Worm (Caenorhabditis elegans) whole organism, mixed stage, embryonic: ENCODE measurements around the gene ZK688.9.

Experiments
- M03D4.4 ChIP-seq: sonication (generic microtip); optimal IDR thresholded peaks from 2 replicates; lab custom pipeline; 2017; ENCODE audit warnings: mild to moderate bottlenecking, missing genetic modification characterization, missing compliant biosample characterization
- bed-3 ChIP-seq: fragments of 200-800 bp; sonication (Bioruptor generic); optimal IDR thresholded peaks from 3 replicates; lab custom pipeline; 2018; ENCODE audit warnings: mild to moderate bottlenecking, missing genetic modification characterization, moderate library complexity, missing compliant biosample characterization
- blmp-1 ChIP-seq: fragments of 150-350 bp; optimal IDR thresholded peaks from 2 replicates; lab custom pipeline; 2014; ENCODE audit warnings: missing biosample characterization, missing genetic modification characterization
- ceh-39 ChIP-seq: fragments of 150-350 bp; optimal IDR thresholded peaks from 2 replicates; lab custom pipeline; 2014; ENCODE audit warnings: missing biosample characterization, missing genetic modification characterization
- ceh-43 ChIP-seq: fragments of 200-800 bp; sonication (Bioruptor generic); optimal IDR thresholded peaks from 2 replicates; lab custom pipeline; 2018; ENCODE audit warnings: mild to moderate bottlenecking, missing genetic modification characterization, moderate library complexity, missing compliant biosample characterization
- ceh-83 ChIP-seq: fragments of 200-800 bp; sonication (Bioruptor generic); optimal IDR thresholded peaks from 2 replicates; lab custom pipeline; 2018; ENCODE audit warnings: mild to moderate bottlenecking, missing genetic modification characterization, missing compliant biosample characterization
- ces-1 ChIP-seq: fragments of 150-350 bp; optimal IDR thresholded peaks from 2 replicates; lab custom pipeline; 2014; ENCODE audit warnings: missing biosample characterization, missing genetic modification reagents, missing genetic modification characterization
- cnd-1 ChIP-seq: fragments of 200-800 bp; sonication (Bioruptor generic); optimal IDR thresholded peaks from 2 replicates; lab custom pipeline; 2018; ENCODE audit warnings: mild to moderate bottlenecking, missing genetic modification characterization, missing compliant biosample characterization
- drap-1 ChIP-seq: fragments of 200-800 bp; sonication (Bioruptor generic); optimal IDR thresholded peaks from 3 replicates; lab custom pipeline; 2018; ENCODE audit warnings: mild to moderate bottlenecking, missing genetic modification characterization, missing compliant biosample characterization
- elt-1 ChIP-seq: sonication (generic microtip); optimal IDR thresholded peaks from 2 replicates; lab custom pipeline; 2017; ENCODE audit warnings: missing genetic modification characterization, mild to moderate bottlenecking, missing compliant biosample characterization, antibody characterized with exemption, moderate library complexity, borderline replicate concordance; ENCODE audit not compliant: insufficient read depth
- elt-3 ChIP-seq: fragments of 150-350 bp; optimal IDR thresholded peaks from 2 replicates; lab custom pipeline; 2014; ENCODE audit warnings: missing biosample characterization, missing genetic modification characterization
- flh-1 ChIP-seq: fragments of 200-800 bp; sonication (Bioruptor generic); optimal IDR thresholded peaks from 2 replicates; lab custom pipeline; 2018; ENCODE audit warnings: mild to moderate bottlenecking, missing genetic modification characterization, moderate library complexity, missing compliant biosample characterization
- ham-2 ChIP-seq: fragments of 200-800 bp; sonication (Bioruptor generic); optimal IDR thresholded peaks from 2 replicates; lab custom pipeline; 2018; ENCODE audit warnings: mild to moderate bottlenecking, missing genetic modification characterization, missing compliant biosample characterization
- hlh-1 ChIP-seq: fragments of 150-350 bp; optimal IDR thresholded peaks from 2 replicates; lab custom pipeline; 2014; ENCODE audit warnings: missing biosample characterization, missing genetic modification reagents, missing genetic modification characterization
- lin-13 ChIP-seq: fragments of 150-350 bp; optimal IDR thresholded peaks from 2 replicates; lab custom pipeline; 2014; ENCODE audit warnings: missing biosample characterization, missing genetic modification characterization
- lin-32 ChIP-seq: fragments of 200-800 bp; sonication (Bioruptor generic); optimal IDR thresholded peaks from 2 replicates; lab custom pipeline; 2018; ENCODE audit warnings: mild to moderate bottlenecking, missing genetic modification characterization, missing compliant biosample characterization
- lsy-2 ChIP-seq: fragments of 150-350 bp; optimal IDR thresholded peaks from 2 replicates; lab custom pipeline; 2014; ENCODE audit warnings: missing biosample characterization, missing genetic modification characterization
- mab-5 ChIP-seq: fragments of 150-350 bp; optimal IDR thresholded peaks from 2 replicates; lab custom pipeline; 2014; ENCODE audit warnings: missing biosample characterization, missing genetic modification characterization
- mep-1 ChIP-seq: fragments of 150-350 bp; optimal IDR thresholded peaks from 2 replicates; lab custom pipeline; 2017; ENCODE audit warnings: missing biosample characterization, missing genetic modification reagents, missing genetic modification characterization, inconsistent platforms
- mls-2 ChIP-seq: sonication (generic microtip); optimal IDR thresholded peaks from 2 replicates; lab custom pipeline; 2016; ENCODE audit warnings: mild to moderate bottlenecking, missing genetic modification characterization, moderate library complexity, missing compliant biosample characterization
- nhr-12 ChIP-seq: fragments of 150-350 bp; optimal IDR thresholded peaks from 2 replicates; lab custom pipeline; 2014; ENCODE audit warnings: missing biosample characterization, missing genetic modification characterization
- nhr-2 ChIP-seq: fragments of 150-350 bp; optimal IDR thresholded peaks from 2 replicates; lab custom pipeline; 2014; ENCODE audit warnings: missing biosample characterization, missing genetic modification characterization
- nhr-237 ChIP-seq: fragments of 150-350 bp; optimal IDR thresholded peaks from 2 replicates; lab custom pipeline; 2014; ENCODE audit warnings: missing biosample characterization, missing genetic modification characterization
- nhr-28 ChIP-seq: fragments of 150-350 bp; optimal IDR thresholded peaks from 2 replicates; lab custom pipeline; 2014; ENCODE audit warnings: missing biosample characterization, missing genetic modification characterization
- nhr-76 ChIP-seq: sonication (generic microtip); optimal IDR thresholded peaks from 2 replicates; lab custom pipeline; 2017; ENCODE audit warnings: missing biosample characterization, missing genetic modification characterization
- pha-4 ChIP-seq: fragments of 150-350 bp; optimal IDR thresholded peaks from 2 replicates; lab custom pipeline; 2018; ENCODE audit warnings: missing biosample characterization, missing genetic modification reagents, missing genetic modification characterization
- sem-2 ChIP-seq: fragments of 200-800 bp; sonication (Bioruptor generic); optimal IDR thresholded peaks from 2 replicates; lab custom pipeline; 2018; ENCODE audit warnings: mild to moderate bottlenecking, missing genetic modification characterization, missing compliant biosample characterization
- snpc-4 ChIP-seq: fragments of 150-350 bp; optimal IDR thresholded peaks from 2 replicates; lab custom pipeline; 2014; ENCODE audit warnings: missing biosample characterization, missing genetic modification characterization
- sptf-1 ChIP-seq: sonication (generic microtip); optimal IDR thresholded peaks from 2 replicates; lab custom pipeline; 2017; ENCODE audit warnings: mild to moderate bottlenecking, missing genetic modification characterization, moderate library complexity, missing compliant biosample characterization
- tbx-8 ChIP-seq: fragments of 200-800 bp; sonication (Bioruptor generic); optimal IDR thresholded peaks from 2 replicates; lab custom pipeline; 2018; ENCODE audit warnings: mild to moderate bottlenecking, missing genetic modification characterization, moderate library complexity, missing compliant biosample characterization
- unc-120 ChIP-seq: sonication (generic microtip); optimal IDR thresholded peaks from 2 replicates; lab custom pipeline; 2017; ENCODE audit warnings: missing genetic modification characterization, missing compliant biosample characterization; ENCODE audit not compliant: poor library complexity, severe bottlenecking
- unc-39 ChIP-seq: fragments of 150-350 bp; optimal IDR thresholded peaks from 2 replicates; lab custom pipeline; 2014; ENCODE audit warnings: missing biosample characterization, missing genetic modification characterization
- unc-62 ChIP-seq: fragments of 150-350 bp; optimal IDR thresholded peaks from 2 replicates; lab custom pipeline; 2014; ENCODE audit warnings: missing biosample characterization, missing genetic modification reagents, missing genetic modification characterization
- zip-8 ChIP-seq: fragments of 150-350 bp; optimal IDR thresholded peaks from 2 replicates; lab custom pipeline; 2014; ENCODE audit warnings: missing biosample characterization, missing genetic modification characterization
- ztf-11 ChIP-seq: fragments of 150-350 bp; optimal IDR thresholded peaks from 2 replicates; lab custom pipeline; 2014; ENCODE audit warnings: missing biosample characterization, missing genetic modification characterization

ZK688.9 gene

DNA sequence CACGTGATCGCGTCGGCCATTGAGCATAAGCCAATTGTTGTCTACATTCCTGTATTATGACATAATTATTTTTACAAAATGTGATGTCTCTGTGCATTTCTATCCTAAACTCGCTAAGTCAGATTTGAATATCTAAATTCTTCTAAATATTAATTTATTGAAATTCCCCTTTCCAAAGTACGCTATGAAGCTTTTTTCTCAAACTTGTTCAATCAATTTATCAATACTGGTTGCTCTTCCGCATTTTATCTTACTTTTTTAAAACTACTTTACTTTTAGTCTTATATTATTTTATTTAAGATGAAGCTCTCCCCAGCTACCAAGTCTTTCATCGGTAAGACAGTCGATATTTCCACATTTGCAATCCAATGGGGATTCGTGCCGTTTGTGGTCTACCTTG is 23.5 kb downstream of the ZK688.9 start, which contains the start of gene tomm-7:
TSS of gene tomm-7 (plus strand) at position 301 of the 400 bp plus-strand sequence.
- TF ChIP-seq mls-2 (tag; lab: Kevin White, UChicago) (no peak), blmp-1 (tag; lab: Kevin White, UChicago) (no peak), unc-39 (no peak), flh-1 (GFP tag; lab: Kevin White, UChicago) (no peak), elt-1 (tag; lab: Kevin White, UChicago) (no peak), nhr-237 (tag; lab: Kevin White, UChicago) (no peak), mep-1 (no peak), drap-1 (GFP tag; lab: Kevin White, UChicago) (no peak), nhr-12 (tag; lab: Kevin White, UChicago) (no peak), lsy-2 (no peak), cnd-1 (tag; lab: Kevin White, UChicago) (no peak), ham-2 (GFP tag; lab: Kevin White, UChicago) (no peak), mab-5 (tag; lab: Kevin White, UChicago) (no peak), bed-3 (GFP tag; lab: Kevin White, UChicago) (no peak), ztf-11 (no peak)

DNA sequence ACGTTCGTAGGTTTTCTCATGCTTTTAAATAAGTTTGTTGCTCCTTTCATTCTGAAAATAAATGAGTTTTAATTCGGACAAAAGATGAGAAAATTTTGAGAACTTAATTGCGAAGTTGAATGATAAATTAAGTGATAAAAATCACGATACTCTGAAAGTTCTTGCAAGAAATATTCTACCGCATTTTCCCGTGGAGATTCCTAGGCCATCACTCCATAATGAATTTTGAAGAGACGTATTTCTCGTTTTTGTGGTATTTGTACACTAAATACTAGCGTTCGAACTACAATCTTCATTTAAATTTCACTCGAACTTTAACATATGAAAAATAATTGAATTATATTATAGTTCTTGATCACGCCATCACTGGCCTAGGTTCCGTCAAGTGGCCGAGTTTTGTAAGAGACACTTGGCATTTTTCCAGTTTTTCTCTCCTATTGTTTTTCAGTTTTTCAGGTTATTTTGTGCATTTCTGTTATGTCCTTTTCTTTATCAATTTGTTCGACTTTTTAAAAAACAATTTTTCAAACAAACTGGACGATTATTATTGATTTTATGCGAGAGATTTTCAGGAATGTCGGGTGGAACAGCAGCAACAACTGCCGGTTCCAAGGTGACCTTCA is 24.3 kb downstream of the ZK688.9 start, which contains the start of the genes coq-5 and ufm-1:
TSS of gene coq-5 (minus strand) at position 51 of the 623 bp plus-strand sequence.
TSS of gene ufm-1 (plus strand) at position 573 of the 623 bp plus-strand sequence.
- TF ChIP-seq snpc-4 (no peak), ces-1 (GFP tag; lab: Kevin White, UChicago) (peak; percentile 10)

DNA sequence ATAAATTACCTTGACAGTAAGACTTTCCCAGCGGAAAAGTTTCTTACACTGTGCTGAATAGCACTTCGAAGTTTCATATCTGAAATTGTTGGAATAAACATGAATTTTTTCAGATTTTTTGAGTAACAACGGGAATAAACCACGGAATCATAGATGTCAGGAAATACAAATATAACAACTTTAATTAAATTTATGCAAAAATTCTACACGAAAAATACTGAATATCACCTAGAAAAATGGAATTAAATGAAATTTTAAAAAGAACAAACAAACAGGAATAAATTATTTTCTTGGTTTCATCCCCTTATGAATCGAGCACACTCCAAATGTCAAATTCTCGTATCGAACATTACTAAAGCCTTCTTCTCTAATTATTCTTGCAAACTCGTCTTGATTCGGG is 25.7 kb downstream of the ZK688.9 start, which contains the start of gene tag-307:
TSS of gene tag-307 (minus strand) at position 101 of the 400 bp plus-strand sequence.
- TF ChIP-seq sptf-1 (tag; lab: Kevin White, UChicago), result no peak
- TF ChIP-seq hlh-1 (tag; lab: Kevin White, UChicago), result no peak
- no peak for TF ChIP-seq ceh-39 (tag; lab: Kevin White, UChicago)
- TF ChIP-seq mep-1, result no peak
- no peak for TF ChIP-seq lsy-2
- no peak for TF ChIP-seq cnd-1 (tag; lab: Kevin White, UChicago)
- no peak for TF ChIP-seq ceh-83 (GFP tag; lab: Kevin White, UChicago)
- TF ChIP-seq pha-4 (tag; lab: Kevin White, UChicago), result no peak
- no peak for TF ChIP-seq mls-2 (tag; lab: Kevin White, UChicago)
- no peak for TF ChIP-seq elt-1 (tag; lab: Kevin White, UChicago)
- no peak for TF ChIP-seq lin-32 (GFP tag; lab: Kevin White, UChicago)
- TF ChIP-seq lin-13 (tag; lab: Kevin White, UChicago), result no peak

DNA sequence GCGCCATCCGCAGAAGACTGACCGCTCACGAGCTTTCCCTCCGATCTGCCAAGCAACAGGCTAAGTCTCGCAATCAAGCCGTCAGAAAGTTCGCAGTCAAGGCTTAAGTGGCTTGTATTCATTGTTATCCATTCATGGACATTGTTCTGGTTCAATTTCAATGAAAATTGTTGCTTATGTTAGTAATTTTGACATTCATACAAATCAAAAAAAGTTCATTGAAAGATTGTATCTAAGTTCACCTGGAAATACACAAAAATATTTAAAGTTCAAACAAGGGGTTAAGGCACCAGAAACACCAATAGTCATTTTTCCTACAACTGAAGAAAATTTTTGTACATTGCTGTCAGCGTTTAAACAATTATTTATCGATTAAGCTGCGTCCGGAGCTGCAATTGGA is 27.3 kb downstream of the ZK688.9 start:
- TF ChIP-seq zip-8 (tag; lab: Kevin White, UChicago), result no peak
- no peak for TF ChIP-seq mab-5 (tag; lab: Kevin White, UChicago)
- TF ChIP-seq tbx-8, result no peak
- no peak for TF ChIP-seq ztf-11
- TF ChIP-seq nhr-28 (tag; lab: Kevin White, UChicago), result no peak
- no peak for TF ChIP-seq hlh-1 (tag; lab: Kevin White, UChicago)
- no peak for TF ChIP-seq unc-120 (tag; lab: Kevin White, UChicago)

DNA sequence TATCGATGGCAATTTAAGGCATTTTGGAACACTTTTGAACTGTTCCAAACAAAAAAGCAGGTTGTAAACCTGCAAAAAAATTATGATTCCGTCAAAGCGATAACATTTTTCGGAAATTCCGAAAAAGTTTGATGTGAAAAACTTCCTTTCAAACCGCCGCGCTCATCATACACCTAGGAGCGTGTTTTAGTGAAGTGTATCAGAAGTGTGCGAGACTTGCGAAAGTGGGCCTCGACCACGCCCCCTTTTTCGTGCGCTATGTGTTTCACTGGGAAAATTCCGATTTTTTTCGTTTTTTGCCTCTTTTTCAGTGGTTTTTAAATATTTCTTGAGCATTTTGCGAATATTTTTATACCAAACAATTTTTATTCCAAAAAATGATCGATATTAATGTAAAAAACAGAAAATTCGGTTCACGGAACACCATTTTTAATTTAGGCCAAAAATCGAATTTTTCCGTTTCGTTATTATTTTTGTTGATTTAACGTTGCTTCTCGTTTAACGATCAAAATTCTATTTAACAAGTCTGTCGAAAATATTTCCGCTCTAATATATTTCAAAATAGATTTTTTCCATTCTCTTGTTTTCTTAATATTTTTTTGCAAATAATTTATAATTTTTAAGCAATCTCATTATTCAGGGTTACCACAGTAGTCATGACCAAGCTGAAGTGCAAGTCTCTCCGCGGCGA is 28.2 kb downstream of the ZK688.9 start, which contains the start of gene rpl-35:
TSS of gene rpl-35 (plus strand) at position 641 of the 691 bp plus-strand sequence.
- TF ChIP-seq sem-2 (GFP tag; lab: Kevin White, UChicago) (peak; percentile 46), ham-2 (GFP tag; lab: Kevin White, UChicago) (peak; percentile 78), lin-13 (tag; lab: Kevin White, UChicago) (peak; percentile 100), unc-62 (GFP tag; lab: Kevin White, UChicago) (peak; percentile 91), elt-3 (tag; lab: Kevin White, UChicago) (peak; percentile 91), ces-1 (GFP tag; lab: Kevin White, UChicago) (peak; percentile 96), elt-1 (tag; lab: Kevin White, UChicago) (peak; percentile 70), nhr-2 (tag; lab: Kevin White, UChicago) (peak; percentile 50), pha-4 (tag; lab: Kevin White, UChicago) (peak; percentile 99), hlh-1 (tag; lab: Kevin White, UChicago) (peak; percentile 79), blmp-1 (tag; lab: Kevin White, UChicago) (peak; percentile 84), ceh-39 (tag; lab: Kevin White, UChicago) (peak; percentile 97), lin-32 (GFP tag; lab: Kevin White, UChicago) (peak; percentile 58), tbx-8 (peak; percentile 85), ceh-43 (GFP tag; lab: Kevin White, UChicago) (peak; percentile 86), nhr-28 (tag; lab: Kevin White, UChicago) (peak; percentile 85), cnd-1 (tag; lab: Kevin White, UChicago) (peak; percentile 91), nhr-12 (tag; lab: Kevin White, UChicago) (peak; percentile 78), ceh-83 (GFP tag; lab: Kevin White, UChicago) (peak; percentile 80), nhr-76 (tag; lab: Kevin White, UChicago) (peak; percentile 59), ztf-11 (peak; percentile 92), nhr-237 (tag; lab: Kevin White, UChicago) (peak; percentile 99), M03D4.4 (tag; lab: Kevin White, UChicago) (peak; percentile 92), zip-8 (tag; lab: Kevin White, UChicago) (peak; percentile 2), lsy-2 (peak; percentile 95), unc-39 (peak; percentile 72), snpc-4 (no peak), flh-1 (GFP tag; lab: Kevin White, UChicago) (peak; percentile 44), drap-1 (GFP tag; lab: Kevin White, UChicago) (peak; percentile 95), mls-2 (tag; lab: Kevin White, UChicago) (peak; percentile 91)
